Worm (Caenorhabditis elegans) whole organism, midembryonic: ENCODE data around the gene K07E8.6.

Experiments
- T22C8.4 ChIP-seq: fragments of 200-800 bp; sonication (Bioruptor generic); IDR thresholded peaks from 2 replicates; pipeline ENCODE4 v1.3.6; 2022; ENCODE audit warnings: missing genetic modification characterization, missing compliant biosample characterization
- cog-1 ChIP-seq: sonication (generic microtip); optimal IDR thresholded peaks from 2 replicates; lab custom pipeline; 2016; ENCODE audit warnings: missing genetic modification characterization, missing compliant biosample characterization
- flt-1 ChIP-seq: fragments of 200-800 bp; sonication (Bioruptor generic); IDR thresholded peaks from 2 replicates; pipeline ENCODE4 v1.3.6; 2022; ENCODE audit warnings: missing genetic modification characterization, missing compliant biosample characterization
- klf-2 ChIP-seq: fragments of 200-800 bp; sonication (Bioruptor generic); conservative IDR thresholded peaks from 2 replicates; pipeline ENCODE4 v1.3.6; 2022; ENCODE audit warnings: missing genetic modification reagents, missing genetic modification characterization, missing compliant biosample characterization
- med-1 ChIP-seq: sonication (generic microtip); optimal IDR thresholded peaks from 2 replicates; lab custom pipeline; 2017; ENCODE audit warnings: missing genetic modification characterization, mild to moderate bottlenecking, missing compliant biosample characterization, antibody characterized with exemption, missing genetic modification reagents; ENCODE audit not compliant: insufficient read depth
- ref-1 ChIP-seq: fragments of 200-800 bp; sonication (Bioruptor generic); conservative IDR thresholded peaks from 2 replicates; pipeline ENCODE4 v1.3.6; 2022; ENCODE audit warnings: missing genetic modification reagents, missing genetic modification characterization, missing compliant biosample characterization
- ztf-23 ChIP-seq: fragments of 200-800 bp; sonication (Bioruptor generic); IDR thresholded peaks from 2 replicates; pipeline ENCODE4 v1.3.6; 2022; ENCODE audit warnings: missing genetic modification reagents, missing genetic modification characterization, missing compliant biosample characterization
- ztf-29 ChIP-seq: fragments of 200-800 bp; sonication (Bioruptor generic); IDR thresholded peaks from 2 replicates; pipeline ENCODE4 v1.3.6; 2022; ENCODE audit warnings: missing genetic modification reagents, missing genetic modification characterization, missing compliant biosample characterization

ce11 chrII:622478-622877 is 16.9 kb downstream of the K07E8.6 start:
- TF ChIP-seq ztf-29 (GFP tag; lab: Robert Waterston, UW) (peak; percentile 37; the same call in 1 of the 2 replicates), med-1 (GFP tag; lab: Kevin White, UChicago) (no peak), ref-1 (no peak), klf-2 (GFP tag; lab: Robert Waterston, UW) (no peak), ztf-23 (GFP tag; lab: Robert Waterston, UW) (no peak), flt-1 (GFP tag; lab: Robert Waterston, UW) (0 out of 2 replicates have a peak, but pooled peaks have one; percentile 12), T22C8.4 (GFP tag; lab: Robert Waterston, UW) (no peak), cog-1 (tag; lab: Kevin White, UChicago) (no peak)
